Fruit fly (Drosophila melanogaster) whole organism, prepupa: Measurements from ENCODE around the gene Pde11.

Experiments
- CG9139 ChIP-seq: fragments of 200-800 bp; sonication (Bioruptor generic); optimal IDR thresholded peaks from 3 replicates; lab custom pipeline; 2017; ENCODE audit warnings: missing biosample characterization, mild to moderate bottlenecking, missing genetic modification characterization
- Smox ChIP-seq: fragments of 200-800 bp; sonication (Bioruptor generic); optimal IDR thresholded peaks from 3 replicates; lab custom pipeline; 2016; ENCODE audit warnings: missing biosample characterization, missing genetic modification characterization
- pdm3 ChIP-seq: fragments of 200-800 bp; sonication (Bioruptor generic); optimal IDR thresholded peaks from 3 replicates; lab custom pipeline; 2016; ENCODE audit warnings: missing biosample characterization, missing genetic modification characterization
- topi ChIP-seq: fragments of 200-800 bp; sonication (Bioruptor generic); optimal IDR thresholded peaks from 3 replicates; lab custom pipeline; 2016; ENCODE audit warnings: missing biosample characterization, missing genetic modification characterization
- vri ChIP-seq: fragments of 200-800 bp; sonication (Bioruptor generic); optimal IDR thresholded peaks from 3 replicates; lab custom pipeline; 2016; ENCODE audit warnings: missing biosample characterization, mild to moderate bottlenecking, missing genetic modification characterization

dm6 chr2L:18556384-18556783 is 33.8 kb downstream of the Pde11 start:
- no peak for TF ChIP-seq Smox (GFP tag; lab: Kevin White, UChicago)
- no peak for TF ChIP-seq vri (GFP tag; lab: Kevin White, UChicago)
- TF ChIP-seq pdm3 (GFP tag; lab: Kevin White, UChicago), result no peak
- no peak for TF ChIP-seq topi (GFP tag; lab: Kevin White, UChicago)
- no peak for TF ChIP-seq CG9139 (GFP tag; lab: Kevin White, UChicago)
